Fruit fly (Drosophila melanogaster) S2 (cell line): Measurements from ENCODE around the gene CG9706.

Experiments used
- CG8478 ChIP-seq: fragments of >200 bp; optimal IDR thresholded peaks from 2 replicates; lab custom pipeline; 2018
- CTCF ChIP-seq, 2 experiments: fragments of >200 bp; optimal IDR thresholded peaks; 2 replicates each; lab custom pipeline; 2018

dm6 chr3L:16751487-16752054, 31.2 kb upstream of the CG9706 start:
- TF ChIP-seq CG8478 (no peak), CTCF (optimal IDR thresholded peaks at IDR 0.05; lab: Kevin White, UChicago) (no peak)
